Worm (Caenorhabditis elegans): Measurements from ENCODE around the gene atf-8.

ce11 chrV:6063330-6063729 lies 42.1 kb upstream of the atf-8 start, which contains the start of gene Y38A10A.2:
- no peak for TF ChIP-seq zip-4 (GFP tag; optimal IDR thresholded peaks at IDR 0.05)
- no peak for TF ChIP-seq ama-1 (optimal IDR thresholded peaks at IDR 0.05)
- no peak for TF ChIP-seq mep-1 (tag; optimal IDR thresholded peaks at IDR 0.05)

All from whole organism, L1 larva.